Fruit fly (Drosophila melanogaster): Measurements from ENCODE around the gene Oga.

dm6 chr3R:21210081-21210480 is 8.8 kb upstream of the Oga start:
- TF ChIP-seq CG8478 (optimal IDR thresholded peaks at IDR 0.05) (no peak), psq (optimal IDR thresholded peaks at IDR 0.05) (no peak), Dll (optimal IDR thresholded peaks at IDR 0.05) (no peak)
